Fruit fly (Drosophila melanogaster) Kc167 (cell line): Measurements from ENCODE around the gene CG13667.

Experiments
- Myc ChIP-seq: fragments of >200 bp; optimal IDR thresholded peaks from 2 replicates; lab custom pipeline; 2017; ENCODE audit warnings: missing external identifiers
- Sin3A ChIP-seq: fragments of >200 bp; optimal IDR thresholded peaks from 2 replicates; lab custom pipeline; 2018; ENCODE audit warnings: missing external identifiers
- h ChIP-seq: fragments of >200 bp; optimal IDR thresholded peaks from 3 replicates; lab custom pipeline; 2018; ENCODE audit warnings: missing external identifiers
- insv ChIP-seq: fragments of >200 bp; optimal IDR thresholded peaks from 3 replicates; lab custom pipeline; 2018; ENCODE audit warnings: missing external identifiers
- psq ChIP-seq: fragments of >200 bp; optimal IDR thresholded peaks from 2 replicates; lab custom pipeline; 2017; ENCODE audit warnings: missing external identifiers
- ttk ChIP-seq: sonication (Bioruptor generic); optimal IDR thresholded peaks from 2 replicates; lab custom pipeline; 2017; ENCODE audit warnings: missing external identifiers

The CG13667 gene

dm6 chr3L:8455015-8455908, 50.0 kb downstream of the CG13667 start:
- TF ChIP-seq Myc (lab: Kevin White, UChicago) (no peak), ttk (no peak), insv (lab: Kevin White, UChicago) (no peak), psq (no peak), Sin3A (lab: Kevin White, UChicago) (no peak), h (lab: Kevin White, UChicago) (no peak)

dm6 chr3L:8456472-8457049, 51.3 kb downstream of the CG13667 start:
- TF ChIP-seq ttk (no peak), psq (no peak), Sin3A (lab: Kevin White, UChicago) (no peak), insv (lab: Kevin White, UChicago) (no peak), Myc (lab: Kevin White, UChicago) (no peak), h (lab: Kevin White, UChicago) (no peak)
